Worm (Caenorhabditis elegans): ENCODE data around the gene ttc-39B.

The ttc-39B gene

DNA sequence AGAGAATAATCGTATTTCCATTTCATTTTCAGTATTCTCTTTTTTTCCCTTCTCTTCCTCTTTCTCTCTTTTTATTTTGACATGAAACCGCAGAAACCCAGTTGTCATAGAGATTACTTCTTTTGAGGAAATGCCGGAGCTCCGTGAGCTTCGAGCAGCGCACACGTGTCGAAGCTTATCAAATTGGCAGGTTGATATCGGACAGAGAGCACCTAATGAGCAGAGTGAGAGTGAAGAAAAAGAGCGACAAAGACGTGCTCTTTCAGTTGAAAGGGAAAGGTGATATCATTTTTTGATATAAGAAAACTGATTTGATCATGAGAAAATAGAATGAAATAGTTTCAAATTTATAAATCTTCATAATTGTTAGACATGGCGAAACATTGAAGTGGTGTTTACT lies 1.6 kb upstream of the ttc-39B start, which contains the start of gene C32D5.14:
C32D5.14 (plus strand) TSS at position 131 of the 400 bp plus-strand sequence.
- TF ChIP-seq nhr-25 (tag; optimal IDR thresholded peaks at IDR 0.05; ENCODE audit: borderline replicate concordance, insufficient read depth) (no peak), saeg-2 (GFP tag; IDR thresholded peaks at IDR 0.05) (no peak), nhr-11 (tag; optimal IDR thresholded peaks at IDR 0.05) (peak; percentile 35), daf-16 (GFP tag; optimal IDR thresholded peaks at IDR 0.05) (no peak), daf-16 (tag; optimal IDR thresholded peaks at IDR 0.05) (peak; percentile 27), fos-1 (tag; optimal IDR thresholded peaks at IDR 0.05) (no peak), unc-62 (GFP tag; optimal IDR thresholded peaks at IDR 0.05 in 1 of 2) (no peak), unc-62 (tag; optimal IDR thresholded peaks at IDR 0.05) (no peak), D1046.2 (GFP tag; IDR thresholded peaks at IDR 0.05) (no peak), dmd-6 (GFP tag; IDR thresholded peaks at IDR 0.05) (peak; percentile 84), dpl-1 (GFP tag; optimal IDR thresholded peaks at IDR 0.05) (no peak), nhr-41 (GFP tag; IDR thresholded peaks at IDR 0.05) (no peak), mxl-3 (GFP tag; optimal IDR thresholded peaks at IDR 0.05) (peak; percentile 52), ctbp-1 (GFP tag; IDR thresholded peaks at IDR 0.05) (no peak), cey-2 (tag; optimal IDR thresholded peaks at IDR 0.05; ENCODE audit: borderline replicate concordance, insufficient read depth) (no peak), tra-1 (GFP tag; IDR thresholded peaks at IDR 0.05) (no peak), dve-1 (tag; optimal IDR thresholded peaks at IDR 0.05; ENCODE audit: insufficient read depth) (peak; percentile 54), zip-11 (GFP tag; IDR thresholded peaks at IDR 0.05) (no peak), aha-1 (tag) (peak; percentile 73), hlh-30 (tag; optimal IDR thresholded peaks at IDR 0.05; ENCODE audit: insufficient read depth) (no peak), hif-1 (tag; optimal IDR thresholded peaks at IDR 0.05) (peak in 1 of 2 experiments; percentile 45), daf-12 (tag; optimal IDR thresholded peaks at IDR 0.05) (no peak), hlh-11 (tag; optimal IDR thresholded peaks at IDR 0.05) (peak; percentile 26), lsy-2 (tag; optimal IDR thresholded peaks at IDR 0.05) (no peak), snpc-1.2 (GFP tag; IDR thresholded peaks at IDR 0.05) (no peak)

DNA sequence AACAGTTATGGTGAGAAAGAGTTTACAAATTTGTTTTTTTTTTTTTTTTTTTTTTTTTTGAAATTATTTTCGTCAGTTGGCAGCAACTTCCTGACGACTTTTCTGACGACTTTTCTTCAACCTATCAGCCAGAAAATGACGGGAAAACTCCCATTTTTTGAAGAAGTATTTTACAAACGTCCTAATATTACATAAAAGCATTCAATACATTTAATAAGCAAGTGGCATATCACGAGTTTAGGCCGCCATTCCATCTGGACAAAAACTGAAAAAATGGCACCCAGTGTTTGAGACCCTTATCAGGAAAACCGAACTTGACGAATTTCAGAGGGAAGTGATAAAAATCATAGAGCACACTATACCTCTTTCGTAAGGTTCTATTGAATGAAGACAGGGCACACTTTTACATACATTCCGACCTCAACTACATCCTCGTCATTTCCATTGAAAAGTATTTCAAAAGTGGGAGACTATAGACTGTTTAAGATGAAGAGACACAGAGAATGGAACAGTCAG lies 1.0 kb upstream of the ttc-39B start:
- peak; percentile 40 for TF ChIP-seq hlh-11 (tag; optimal IDR thresholded peaks at IDR 0.05)
- TF ChIP-seq nhr-28 (tag; optimal IDR thresholded peaks at IDR 0.05), result peak; percentile 43
- no peak for TF ChIP-seq unc-62 (GFP tag; optimal IDR thresholded peaks at IDR 0.05 in 1 of 2)
- TF ChIP-seq unc-62 (tag; optimal IDR thresholded peaks at IDR 0.05), result no peak
- peak; percentile 31; the same call in 1 of the 2 replicates for TF ChIP-seq dmd-6 (GFP tag; IDR thresholded peaks at IDR 0.05)
- no peak for TF ChIP-seq nhr-76 (tag; optimal IDR thresholded peaks at IDR 0.05)
- no peak for TF ChIP-seq lin-29 (GFP tag; IDR thresholded peaks at IDR 0.05)
- no peak for TF ChIP-seq lsy-2 (tag; optimal IDR thresholded peaks at IDR 0.05)
- TF ChIP-seq lir-3 (tag; optimal IDR thresholded peaks at IDR 0.05), result no peak
- TF ChIP-seq pqm-1 (tag; optimal IDR thresholded peaks at IDR 0.05), result peak; percentile 54
- peak; percentile 56 for TF ChIP-seq dve-1 (tag; optimal IDR thresholded peaks at IDR 0.05; ENCODE audit: insufficient read depth)

DNA sequence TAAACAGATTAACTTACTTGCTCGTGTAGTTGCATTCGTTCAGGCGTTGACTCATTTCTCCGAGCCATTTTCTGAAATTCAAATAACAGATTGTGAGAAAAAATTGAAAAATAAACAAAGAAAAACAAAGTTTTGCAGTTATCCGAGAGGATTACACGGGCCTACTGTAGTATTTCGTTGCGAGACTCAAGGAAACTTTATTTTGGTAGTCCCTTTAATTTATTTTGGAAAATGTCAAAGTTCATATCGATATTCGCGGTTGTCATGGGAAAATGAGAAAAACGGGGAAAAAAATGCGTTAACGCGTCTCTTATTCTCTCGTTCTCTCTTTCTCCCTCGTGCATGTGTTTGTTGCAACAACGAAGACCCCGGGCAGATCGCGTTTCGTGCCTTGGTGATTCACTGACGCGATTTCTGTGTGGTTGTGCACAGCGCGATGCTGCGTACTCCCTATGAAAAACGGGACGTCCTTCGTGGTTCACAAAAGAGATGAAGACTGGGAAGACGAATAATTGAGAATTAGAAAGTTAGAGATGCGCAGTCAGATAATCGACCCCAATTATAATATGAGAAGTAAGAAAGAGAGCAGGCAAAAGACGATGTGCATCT lies 2.5 kb downstream of the ttc-39B start, which contains the start of gene set-4:
set-4 (minus strand) TSS at position 120 of the 609 bp plus-strand sequence.
- TF ChIP-seq F37D6.2 (tag; optimal IDR thresholded peaks at IDR 0.05) (peak; percentile 90), madf-9 (GFP tag; conservative IDR thresholded peaks at IDR 0.05) (peak; percentile 64; the same call in 1 of the 2 replicates), madf-5 (GFP tag; IDR thresholded peaks at IDR 0.05) (no peak), daf-8 (GFP tag; IDR thresholded peaks at IDR 0.05) (no peak), rbr-2 (tag; optimal IDR thresholded peaks at IDR 0.05) (peak; percentile 96), daf-19 (GFP tag; conservative IDR thresholded peaks at IDR 0.05) (0 out of 2 replicates have a peak, but pooled peaks have one; percentile 59), vab-7 (GFP tag; IDR thresholded peaks at IDR 0.05) (0 out of 2 replicates have a peak, but pooled peaks have one; percentile 29), fos-1 (tag; optimal IDR thresholded peaks at IDR 0.05) (no peak), nhr-76 (tag; optimal IDR thresholded peaks at IDR 0.05) (no peak), nhr-28 (tag; optimal IDR thresholded peaks at IDR 0.05) (peak; percentile 86), ZK337.2 (GFP tag; IDR thresholded peaks at IDR 0.05) (no peak), zfp-3 (GFP tag; conservative IDR thresholded peaks at IDR 0.05) (0 out of 2 replicates have a peak, but pooled peaks have one; percentile 65), mxl-2 (GFP tag; conservative IDR thresholded peaks at IDR 0.05) (no peak), spr-3 (GFP tag; optimal IDR thresholded peaks at IDR 0.05) (peak; percentile 68), ceh-62 (tag; optimal IDR thresholded peaks at IDR 0.05) (no peak), nhr-111 (GFP tag; optimal IDR thresholded peaks at IDR 0.05) (no peak), ceh-44 (GFP tag; IDR thresholded peaks at IDR 0.05) (no peak), lim-7 (GFP tag; IDR thresholded peaks at IDR 0.05) (no peak), lin-29 (GFP tag; IDR thresholded peaks at IDR 0.05) (0 out of 2 replicates have a peak, but pooled peaks have one; percentile 20), F44E2.7 (GFP tag; IDR thresholded peaks at IDR 0.05) (no peak), ctbp-1 (GFP tag; IDR thresholded peaks at IDR 0.05) (peak; percentile 88)
